Worm (Caenorhabditis elegans) whole organism, early embryonic: ENCODE data around the gene K06H7.1.

Source experiments
- B0310.2 ChIP-seq: sonication (generic microtip); optimal IDR thresholded peaks from 2 replicates; lab custom pipeline; 2016; ENCODE audit warnings: mild to moderate bottlenecking, missing genetic modification characterization, missing compliant biosample characterization
- F13C5.2 ChIP-seq: sonication (generic microtip); optimal IDR thresholded peaks from 2 replicates; lab custom pipeline; 2017; ENCODE audit warnings: mild to moderate bottlenecking, missing genetic modification characterization, inconsistent platforms, missing compliant biosample characterization
- aly-1 ChIP-seq: sonication (generic microtip); optimal IDR thresholded peaks from 2 replicates; lab custom pipeline; 2016; ENCODE audit warnings: missing genetic modification characterization, missing compliant biosample characterization
- ama-1 ChIP-seq: fragments of 150-350 bp; optimal IDR thresholded peaks from 2 replicates; lab custom pipeline; 2014
- ceh-36 ChIP-seq: sonication (generic microtip); optimal IDR thresholded peaks from 2 replicates; lab custom pipeline; 2016; ENCODE audit warnings: missing genetic modification characterization, inconsistent platforms, missing compliant biosample characterization
- ets-7 ChIP-seq: sonication (generic microtip); optimal IDR thresholded peaks from 2 replicates; lab custom pipeline; 2016; ENCODE audit warnings: missing genotype, missing genetic modification characterization, missing compliant biosample characterization
- flt-1 ChIP-seq: fragments of 200-800 bp; sonication (Bioruptor generic); IDR thresholded peaks from 2 replicates; pipeline ENCODE4 v1.3.6; 2022; ENCODE audit warnings: missing genetic modification characterization, missing compliant biosample characterization
- hmbx-1 ChIP-seq: sonication (generic microtip); optimal IDR thresholded peaks from 2 replicates; lab custom pipeline; 2016; ENCODE audit warnings: mild to moderate bottlenecking, missing genetic modification characterization, missing compliant biosample characterization
- hmg-4 ChIP-seq: fragments of 200-800 bp; sonication (Bioruptor generic); optimal IDR thresholded peaks from 2 replicates; lab custom pipeline; 2018; ENCODE audit warnings: mild to moderate bottlenecking, missing genetic modification characterization, missing compliant biosample characterization
- hnd-1 ChIP-seq: sonication (generic microtip); optimal IDR thresholded peaks from 2 replicates; lab custom pipeline; 2016; ENCODE audit warnings: missing genetic modification characterization, missing compliant biosample characterization
- sea-1 ChIP-seq: fragments of 200-800 bp; sonication (Bioruptor generic); conservative IDR thresholded peaks from 2 replicates; pipeline ENCODE4 v1.3.6; 2022; ENCODE audit warnings: missing genetic modification characterization, missing compliant biosample characterization
- tbx-11 ChIP-seq: fragments of 200-800 bp; sonication (Bioruptor generic); IDR thresholded peaks from 2 replicates; pipeline ENCODE4 v1.3.6; 2022; ENCODE audit warnings: missing genetic modification characterization, missing compliant biosample characterization
- tbx-37 ChIP-seq: fragments of 200-800 bp; sonication (Bioruptor generic); conservative IDR thresholded peaks from 2 replicates; pipeline ENCODE4 v1.3.6; 2022; ENCODE audit warnings: missing genetic modification reagents, missing genetic modification characterization, missing compliant biosample characterization
- tra-4 ChIP-seq: sonication (generic microtip); optimal IDR thresholded peaks from 2 replicates; lab custom pipeline; 2017; ENCODE audit warnings: missing genetic modification characterization, missing compliant biosample characterization

DNA sequence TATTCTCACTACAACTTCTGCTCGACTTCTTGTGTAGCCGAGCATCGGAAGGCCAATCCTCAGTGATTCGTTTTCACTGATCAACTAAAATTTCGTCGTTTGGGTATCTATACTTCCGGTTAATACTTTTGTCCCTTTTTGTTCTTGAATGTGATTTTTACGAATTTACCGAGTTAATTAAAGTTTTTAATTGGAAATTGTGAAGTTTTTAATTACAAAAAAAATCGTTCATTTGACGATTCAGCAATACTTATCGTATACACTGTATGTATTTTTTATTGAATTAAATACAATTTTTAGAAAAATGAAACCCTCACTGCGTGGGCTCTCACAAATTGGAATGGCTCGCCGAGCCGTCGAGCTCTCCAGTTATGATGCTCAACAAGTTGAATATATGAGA is 7.7 kb upstream of the K06H7.1 start, which contains the start of gene idi-1:
- no peak for TF ChIP-seq ama-1
- no peak for TF ChIP-seq tra-4
- TF ChIP-seq ets-7 (tag; lab: Kevin White, UChicago): no peak
- no peak for TF ChIP-seq ceh-36 (tag; lab: Kevin White, UChicago)
- no peak for TF ChIP-seq tbx-37
- no peak for TF ChIP-seq hmbx-1 (tag; lab: Kevin White, UChicago)
- TF ChIP-seq aly-1 (tag; lab: Kevin White, UChicago): no peak
- no peak for TF ChIP-seq hmg-4 (GFP tag; lab: Kevin White, UChicago)
- no peak for TF ChIP-seq tbx-11
- no peak for TF ChIP-seq F13C5.2 (tag; lab: Kevin White, UChicago)
- no peak for TF ChIP-seq sea-1 (GFP tag; lab: Robert Waterston, UW)
- no peak for TF ChIP-seq B0310.2 (tag; lab: Kevin White, UChicago)
- no peak for TF ChIP-seq flt-1
- TF ChIP-seq hnd-1 (tag; lab: Kevin White, UChicago): no peak
